Fruit fly (Drosophila melanogaster) whole organism, wandering third instar larva: ENCODE data around the gene CG14304.

Source experiments
- Abd-B ChIP-seq: fragments of >200 bp; optimal IDR thresholded peaks from 2 replicates; lab custom pipeline; 2017; ENCODE audit warnings: missing biosample characterization, missing genetic modification characterization
- CG32264 ChIP-seq: fragments of 200-800 bp; sonication (Bioruptor generic); optimal IDR thresholded peaks from 2 replicates; lab custom pipeline; 2016; ENCODE audit warnings: missing biosample characterization, missing genetic modification characterization
- CG9705 ChIP-seq: fragments of 200-800 bp; sonication (Bioruptor generic); optimal IDR thresholded peaks from 2 replicates; lab custom pipeline; 2018; ENCODE audit warnings: missing biosample characterization, mild to moderate bottlenecking, missing genetic modification characterization
- CrebA ChIP-seq: fragments of 200-800 bp; sonication (Bioruptor generic); optimal IDR thresholded peaks from 2 replicates; lab custom pipeline; 2016; ENCODE audit warnings: missing biosample characterization, mild to moderate bottlenecking, missing genetic modification characterization, borderline replicate concordance
- Dfd ChIP-seq: fragments of >200 bp; optimal IDR thresholded peaks from 2 replicates; lab custom pipeline; 2017; ENCODE audit warnings: missing biosample characterization, missing genetic modification characterization
- Dif ChIP-seq: fragments of 200-275, 200-300 bp; sonication (Bioruptor generic); optimal IDR thresholded peaks from 2 replicates; lab custom pipeline; 2018; ENCODE audit warnings: missing biosample characterization, missing genetic modification characterization; ENCODE audit not compliant: partially characterized antibody
- HLH106 ChIP-seq: fragments of 200-800 bp; optimal IDR thresholded peaks from 3 replicates; lab custom pipeline; 2019; ENCODE audit warnings: missing biosample characterization, mild to moderate bottlenecking, missing genetic modification characterization, moderate library complexity
- Hr78 ChIP-seq: fragments of >200 bp; optimal IDR thresholded peaks from 2 replicates; lab custom pipeline; 2017; ENCODE audit warnings: missing biosample characterization, missing genetic modification characterization
- Hr83 ChIP-seq: fragments of 200-300 bp; sonication (Bioruptor generic); optimal IDR thresholded peaks from 2 replicates; lab custom pipeline; 2016; ENCODE audit warnings: missing biosample characterization, mild to moderate bottlenecking, missing genetic modification characterization, moderate library complexity; ENCODE audit not compliant: poor library complexity, severe bottlenecking
- Jra ChIP-seq: sonication (Bioruptor generic); optimal IDR thresholded peaks from 2 replicates; lab custom pipeline; 2016; ENCODE audit warnings: missing biosample characterization, missing genetic modification characterization
- Mio ChIP-seq: sonication (Bioruptor generic); optimal IDR thresholded peaks from 2 replicates; lab custom pipeline; 2016; ENCODE audit warnings: missing biosample characterization, missing genetic modification characterization
- Myc ChIP-seq: fragments of >200 bp; optimal IDR thresholded peaks from 2 replicates; lab custom pipeline; 2017
- N ChIP-seq: fragments of >200 bp; optimal IDR thresholded peaks from 2 replicates; lab custom pipeline; 2018; ENCODE audit warnings: missing biosample characterization, missing external identifiers, missing genetic modification characterization
- OdsH ChIP-seq: fragments of 200-800 bp; sonication (Bioruptor generic); optimal IDR thresholded peaks from 2 replicates; lab custom pipeline; 2016; ENCODE audit warnings: missing biosample characterization, mild to moderate bottlenecking, missing genetic modification characterization
- Rel ChIP-seq, 2 experiments: fragments of 200-800 bp; sonication (Bioruptor generic) in 1 of 2; optimal IDR thresholded peaks; 2 replicates in 1 of 2; 3 replicates in 1 of 2; lab custom pipeline; 2016 to 2019; ENCODE audit warnings: mild to moderate bottlenecking in 2 of 2, missing biosample characterization in 2 of 2, missing genetic modification characterization in 2 of 2, moderate library complexity in 1 of 2
- Sp1 ChIP-seq: fragments of 200-800 bp; sonication (Bioruptor generic); optimal IDR thresholded peaks from 3 replicates; lab custom pipeline; 2019; ENCODE audit warnings: missing biosample characterization, mild to moderate bottlenecking, missing genetic modification characterization, moderate library complexity
- Vsx2 ChIP-seq: fragments of 200-300, 225-300 bp; sonication (Bioruptor generic); optimal IDR thresholded peaks from 2 replicates; lab custom pipeline; 2018; ENCODE audit warnings: missing biosample characterization, missing genetic modification characterization; ENCODE audit not compliant: partially characterized antibody
- br ChIP-seq: fragments of 200-800 bp; sonication (Bioruptor generic); optimal IDR thresholded peaks from 2 replicates; lab custom pipeline; 2016; ENCODE audit warnings: missing biosample characterization, missing genetic modification characterization
- brk ChIP-seq: fragments of 200-800 bp; sonication (Bioruptor generic); optimal IDR thresholded peaks from 2 replicates; lab custom pipeline; 2016; ENCODE audit warnings: missing biosample characterization, mild to moderate bottlenecking, missing genetic modification characterization
- dl ChIP-seq, 2 experiments: fragments of 175-275, 200-275 bp in 1 of 2; fragments of 200-275 bp in 1 of 2; sonication (Bioruptor generic); optimal IDR thresholded peaks; lab custom pipeline; 2018; ENCODE audit warnings: mild to moderate bottlenecking in 2 of 2, missing biosample characterization in 2 of 2, missing genetic modification characterization in 2 of 2, moderate library complexity in 2 of 2; ENCODE audit not compliant: partially characterized antibody in 2 of 2, insufficient read depth in 1 of 2
- dsf ChIP-seq: sonication (Bioruptor generic); optimal IDR thresholded peaks from 2 replicates; lab custom pipeline; 2016; ENCODE audit warnings: missing biosample characterization, missing genetic modification characterization, borderline replicate concordance
- ey ChIP-seq: fragments of 200-800 bp; sonication (Bioruptor generic); optimal IDR thresholded peaks from 2 replicates; lab custom pipeline; 2016; ENCODE audit warnings: missing biosample characterization, missing genetic modification characterization
- foxo ChIP-seq, 2 experiments: fragments of 200-800 bp; sonication (Bioruptor generic); optimal IDR thresholded peaks; 2 replicates in 1 of 2; 3 replicates in 1 of 2; lab custom pipeline; 2016 to 2017; ENCODE audit warnings: missing biosample characterization in 2 of 2, missing genetic modification characterization in 2 of 2
- fru ChIP-seq: fragments of 200-800 bp; sonication (Bioruptor generic); optimal IDR thresholded peaks from 3 replicates; lab custom pipeline; 2016; ENCODE audit warnings: missing biosample characterization, mild to moderate bottlenecking, missing genetic modification characterization
- h ChIP-seq: fragments of 200-800 bp; sonication (Bioruptor generic); optimal IDR thresholded peaks from 3 replicates; lab custom pipeline; 2016; ENCODE audit warnings: missing biosample characterization, mild to moderate bottlenecking, missing genetic modification characterization
- jim ChIP-seq: fragments of 175-275, 200-325 bp; sonication (Bioruptor generic); optimal IDR thresholded peaks from 2 replicates; lab custom pipeline; 2016; ENCODE audit warnings: missing biosample characterization, mild to moderate bottlenecking, missing genetic modification characterization
- lola ChIP-seq: fragments of >200 bp; optimal IDR thresholded peaks from 2 replicates; lab custom pipeline; 2017; ENCODE audit warnings: missing biosample characterization, missing genetic modification characterization
- pan ChIP-seq: fragments of >200 bp; optimal IDR thresholded peaks from 2 replicates; lab custom pipeline; 2017
- psq ChIP-seq: fragments of 200-800 bp; sonication (Bioruptor generic); optimal IDR thresholded peaks from 3 replicates; lab custom pipeline; 2017; ENCODE audit warnings: missing biosample characterization, mild to moderate bottlenecking, missing genetic modification characterization, moderate library complexity
- rgr ChIP-seq: fragments of 200-800 bp; sonication (Bioruptor generic); optimal IDR thresholded peaks from 3 replicates; lab custom pipeline; 2016; ENCODE audit warnings: missing biosample characterization, mild to moderate bottlenecking, missing genetic modification characterization
- sage ChIP-seq: fragments of 200-800 bp; sonication (Bioruptor generic); optimal IDR thresholded peaks from 2 replicates; lab custom pipeline; 2016; ENCODE audit warnings: missing biosample characterization, mild to moderate bottlenecking, missing genetic modification characterization
- sv ChIP-seq: fragments of 200-800 bp; sonication (Bioruptor generic); optimal IDR thresholded peaks from 3 replicates; lab custom pipeline; 2016; ENCODE audit warnings: missing biosample characterization, missing genetic modification characterization
- tai ChIP-seq: sonication (Bioruptor generic); optimal IDR thresholded peaks from 2 replicates; lab custom pipeline; 2016; ENCODE audit warnings: missing biosample characterization, missing genetic modification characterization
- usp ChIP-seq: fragments of >200 bp; optimal IDR thresholded peaks from 2 replicates; lab custom pipeline; 2017; ENCODE audit warnings: missing biosample characterization, missing genetic modification characterization
- woc ChIP-seq: sonication (Bioruptor generic); optimal IDR thresholded peaks from 2 replicates; lab custom pipeline; 2016; ENCODE audit warnings: missing biosample characterization, mild to moderate bottlenecking, missing genetic modification characterization

The CG14304 gene

DNA sequence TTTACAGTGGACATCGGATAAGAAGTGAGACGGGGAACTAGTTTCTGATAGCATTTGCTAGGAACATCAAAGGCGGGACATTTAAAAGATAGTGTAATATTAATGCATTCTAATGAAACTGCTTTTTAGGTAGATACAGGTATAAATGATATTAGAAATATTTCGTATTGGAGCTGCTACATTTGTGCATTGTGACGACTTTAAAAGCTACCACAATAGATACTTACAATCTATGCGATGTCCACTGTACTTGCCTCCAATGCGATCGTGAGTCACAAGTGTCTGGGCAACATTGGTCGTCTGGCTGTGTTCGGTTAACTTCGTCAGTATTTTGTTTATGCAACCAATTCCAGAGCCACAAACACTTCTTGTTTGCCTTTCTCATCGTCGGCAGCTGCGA is 48.7 kb upstream of the CG14304 start:
- TF ChIP-seq Abd-B (GFP tag; lab: Kevin White, UChicago), result no peak
- TF ChIP-seq woc (GFP tag; lab: Kevin White, UChicago), result peak; percentile 38
- peak; percentile 69 for TF ChIP-seq h
- peak; percentile 31 for TF ChIP-seq psq
- TF ChIP-seq N, result no peak
- TF ChIP-seq Sp1 (GFP tag; lab: Kevin White, UChicago), result peak; percentile 13
- peak in 1 of 2 experiments; percentile 65 for TF ChIP-seq foxo (GFP tag; optimal IDR thresholded peaks at IDR 0.05; lab: Kevin White, UChicago)
- TF ChIP-seq fru (GFP tag; lab: Kevin White, UChicago), result peak; percentile 74
- TF ChIP-seq brk (GFP tag; lab: Kevin White, UChicago), result no peak
- TF ChIP-seq ey (GFP tag; lab: Kevin White, UChicago), result peak; percentile 75
- TF ChIP-seq HLH106 (tag; lab: Kevin White, UChicago), result peak; percentile 61
- TF ChIP-seq br, result peak; percentile 51
- peak; percentile 56 for TF ChIP-seq rgr (GFP tag; lab: Kevin White, UChicago)
- TF ChIP-seq Jra (GFP tag; lab: Kevin White, UChicago), result no peak
- TF ChIP-seq CG32264 (GFP tag; lab: Kevin White, UChicago), result no peak
- peak; percentile 64 for TF ChIP-seq OdsH (GFP tag; lab: Kevin White, UChicago)

DNA sequence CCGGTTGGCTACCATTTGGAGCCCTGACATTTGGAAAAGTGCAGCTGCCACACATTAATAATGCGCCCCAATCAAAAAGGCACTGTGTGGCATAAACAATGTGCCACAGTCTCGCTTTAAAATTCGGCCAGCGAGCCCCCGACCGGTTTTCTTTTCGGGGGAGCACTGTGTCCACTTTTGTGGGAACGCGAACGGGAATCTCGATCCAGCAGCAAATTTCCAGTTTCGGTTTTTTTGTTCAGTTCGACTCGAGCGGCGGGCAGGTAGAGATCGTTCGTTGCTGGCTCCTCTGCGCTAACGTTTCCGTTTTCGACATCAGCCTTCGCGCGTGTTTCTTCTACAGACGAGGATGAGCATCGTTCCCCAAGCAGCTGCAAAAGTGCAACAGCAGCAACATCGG is 48.0 kb upstream of the CG14304 start, which contains the start of gene CG7702:
Gene CG7702 (plus strand): TSS at position 239 of the 400 bp plus-strand sequence.
- TF ChIP-seq Jra (GFP tag; lab: Kevin White, UChicago) (no peak), Hr78 (GFP tag; lab: Kevin White, UChicago) (no peak), pan (lab: Kevin White, UChicago) (no peak), sv (GFP tag; lab: Kevin White, UChicago) (no peak), psq (no peak), CG9705 (GFP tag; lab: Kevin White, UChicago) (no peak), jim (GFP tag; lab: Kevin White, UChicago) (peak; percentile 86), Mio (GFP tag; lab: Kevin White, UChicago) (no peak), Vsx2 (peak; percentile 75), Rel (GFP tag; optimal IDR thresholded peaks at IDR 0.05; lab: Kevin White, UChicago) (peak; percentile 22), Rel (tag; optimal IDR thresholded peaks at IDR 0.05; lab: Kevin White, UChicago) (peak; percentile 75), usp (GFP tag; lab: Kevin White, UChicago) (no peak), woc (GFP tag; lab: Kevin White, UChicago) (no peak), OdsH (GFP tag; lab: Kevin White, UChicago) (no peak), rgr (GFP tag; lab: Kevin White, UChicago) (no peak), Dfd (GFP tag; lab: Kevin White, UChicago) (no peak), sage (GFP tag; lab: Kevin White, UChicago) (no peak), tai (GFP tag; lab: Kevin White, UChicago) (no peak), dl (GFP tag; optimal IDR thresholded peaks at IDR 0.05; lab: Kevin White, UChicago; ENCODE audit: insufficient read depth in 1 of 2, partially characterized antibody in 2 of 2) (no peak), dsf (GFP tag; lab: Kevin White, UChicago) (no peak), h (no peak), HLH106 (tag; lab: Kevin White, UChicago) (no peak), brk (GFP tag; lab: Kevin White, UChicago) (no peak), lola (GFP tag; lab: Kevin White, UChicago) (no peak), CrebA (GFP tag; lab: Kevin White, UChicago) (no peak), fru (GFP tag; lab: Kevin White, UChicago) (no peak), Sp1 (GFP tag; lab: Kevin White, UChicago) (no peak), N (no peak), Myc (lab: Kevin White, UChicago) (no peak), CG32264 (GFP tag; lab: Kevin White, UChicago) (no peak), br (peak; percentile 1), Hr83 (peak; percentile 5), Dif (GFP tag; lab: Kevin White, UChicago) (peak; percentile 30)

- TF ChIP-seq Rel (GFP tag; optimal IDR thresholded peaks at IDR 0.05; lab: Kevin White, UChicago) (no peak), Rel (tag; optimal IDR thresholded peaks at IDR 0.05; lab: Kevin White, UChicago) (peak; percentile 98), Sp1 (GFP tag; lab: Kevin White, UChicago) (no peak)
These were observed 46.6 kb upstream of the CG14304 start, which contains the start of gene CG31229 for dm6 chr3R:18667659-18668248. TSS of gene CG31229 (plus strand) at chr3R:18667852.
